Fruit fly (Drosophila melanogaster) whole organism, prepupa: ENCODE data around the gene wg.

Source experiments
- Blimp-1 ChIP-seq: fragments of 200-800 bp; sonication (Bioruptor generic); optimal IDR thresholded peaks from 3 replicates; lab custom pipeline; 2017; ENCODE audit warnings: missing biosample characterization, missing genetic modification characterization, mild to moderate bottlenecking, moderate library complexity, missing genetic modification reagents
- CG3919 ChIP-seq: fragments of 200-800 bp; sonication (Bioruptor generic); optimal IDR thresholded peaks from 3 replicates; lab custom pipeline; 2016; ENCODE audit warnings: missing biosample characterization, missing genetic modification characterization
- CG6808 ChIP-seq: fragments of 200-800 bp; sonication (Bioruptor generic); optimal IDR thresholded peaks from 3 replicates; lab custom pipeline; 2017; ENCODE audit warnings: missing biosample characterization, missing genetic modification characterization, mild to moderate bottlenecking, moderate library complexity, missing genetic modification reagents
- Gug ChIP-seq: fragments of 200-800 bp; sonication (Bioruptor generic); IDR thresholded peaks from 2 replicates; pipeline ENCODE4 v1.3.6; 2022; ENCODE audit warnings: missing biosample characterization, missing genetic modification characterization
- Smox ChIP-seq: fragments of 200-800 bp; sonication (Bioruptor generic); optimal IDR thresholded peaks from 3 replicates; lab custom pipeline; 2016; ENCODE audit warnings: missing biosample characterization, missing genetic modification characterization
- Sox102F ChIP-seq: fragments of 200-800 bp; sonication (Bioruptor generic); optimal IDR thresholded peaks from 2 replicates; lab custom pipeline; 2016; ENCODE audit warnings: missing biosample characterization, mild to moderate bottlenecking, missing genetic modification characterization
- Sox14 ChIP-seq: fragments of 200-800 bp; sonication (Bioruptor generic); optimal IDR thresholded peaks from 3 replicates; lab custom pipeline; 2016; ENCODE audit warnings: missing biosample characterization, missing genetic modification characterization
- dac ChIP-seq: fragments of 200-800 bp; sonication (Bioruptor generic); optimal IDR thresholded peaks from 2 replicates; lab custom pipeline; 2017; ENCODE audit warnings: missing biosample characterization, mild to moderate bottlenecking, missing genetic modification characterization
- lz ChIP-seq: fragments of 200-800 bp; sonication (Bioruptor generic); optimal IDR thresholded peaks from 3 replicates; lab custom pipeline; 2016; ENCODE audit warnings: missing biosample characterization, missing genetic modification characterization
- spab ChIP-seq: fragments of 200-800 bp; sonication (Bioruptor generic); optimal IDR thresholded peaks from 2 replicates; lab custom pipeline; 2017; ENCODE audit warnings: missing biosample characterization, mild to moderate bottlenecking, missing genetic modification characterization, missing genetic modification reagents

DNA sequence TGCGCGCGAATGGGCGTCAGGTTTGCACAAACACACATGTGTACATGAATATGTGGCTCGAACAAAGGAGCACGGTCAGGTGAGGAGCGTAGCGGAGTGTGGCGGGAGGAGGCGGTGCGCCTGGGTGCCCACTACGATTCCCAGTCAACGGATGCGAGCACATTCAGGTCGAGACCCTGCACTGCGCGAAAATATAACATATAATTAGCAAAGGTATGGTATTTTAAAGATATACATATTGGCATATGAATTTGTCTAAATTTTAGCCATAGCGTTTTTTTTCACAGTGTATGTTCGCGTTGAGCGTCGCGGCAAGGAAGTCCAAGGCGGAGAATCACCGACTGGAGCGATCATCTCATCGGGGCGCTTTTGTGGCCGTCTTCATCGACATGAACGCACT lies 13.0 kb downstream of the wg start:
- TF ChIP-seq spab (peak; percentile 54), dac (GFP tag; lab: Kevin White, UChicago) (no peak), Smox (GFP tag; lab: Kevin White, UChicago) (peak; percentile 75), Blimp-1 (GFP tag; lab: Kevin White, UChicago) (no peak), lz (GFP tag; lab: Kevin White, UChicago) (peak; percentile 70), Sox102F (GFP tag; lab: Kevin White, UChicago) (peak; percentile 80), CG3919 (GFP tag; lab: Kevin White, UChicago) (peak; percentile 72), CG6808 (GFP tag; lab: Kevin White, UChicago) (peak; percentile 55), Gug (no peak), Sox14 (GFP tag; lab: Kevin White, UChicago) (peak; percentile 78)
